Fruit fly (Drosophila melanogaster): Measurements from ENCODE around the gene CG42570.
A peak's percentile ranks its signal among the peaks of the same experiment; 100 is the strongest.

The CG42570 gene

DNA sequence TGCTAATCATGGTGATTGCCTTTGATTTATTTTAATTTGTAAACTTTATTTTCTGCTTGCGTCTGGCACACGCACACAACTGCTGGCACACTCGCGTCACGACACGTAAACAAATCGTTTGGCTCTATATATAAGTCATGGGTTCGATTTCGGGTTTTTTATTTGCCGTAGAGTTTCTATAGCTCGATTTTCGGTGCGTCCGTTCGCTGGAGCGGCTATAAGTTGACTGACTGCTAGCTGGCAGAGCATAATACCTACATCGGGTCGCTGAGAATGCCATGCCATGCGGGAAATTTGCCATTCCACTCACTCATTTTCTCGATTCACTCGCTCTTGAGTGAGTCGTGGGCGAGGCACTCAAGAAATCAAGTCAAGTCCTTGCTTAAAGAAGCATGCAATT, 10.6 kb downstream of the CG42570 start, which contains the start of gene comm (continued):
- peak; percentile 65; the same call in 1 of the 2 replicates for TF ChIP-seq ato (GFP tag; IDR thresholded peaks at IDR 0.05; ENCODE audit: partially characterized antibody)
- peak; percentile 56 for TF ChIP-seq gro (GFP tag; optimal IDR thresholded peaks at IDR 0.05)
- no peak for TF ChIP-seq Sox100B (GFP tag; optimal IDR thresholded peaks at IDR 0.05)
- peak; percentile 95 for TF ChIP-seq chm (GFP tag; IDR thresholded peaks at IDR 0.05)
- no peak for TF ChIP-seq ranshi (GFP tag; IDR thresholded peaks at IDR 0.05)
- TF ChIP-seq trem (tag; optimal IDR thresholded peaks at IDR 0.05), result peak; percentile 8
- TF ChIP-seq dpn (GFP tag; optimal IDR thresholded peaks at IDR 0.05), result no peak
- TF ChIP-seq CG11723 (GFP tag; optimal IDR thresholded peaks at IDR 0.05), result no peak
- peak; percentile 26 for TF ChIP-seq twi (tag; optimal IDR thresholded peaks at IDR 0.05)
- TF ChIP-seq ase (GFP tag; IDR thresholded peaks at IDR 0.05), result no peak
- TF ChIP-seq CG33213 (GFP tag; optimal IDR thresholded peaks at IDR 0.05), result no peak
- TF ChIP-seq Kr (GFP tag; optimal IDR thresholded peaks at IDR 0.05), result peak; percentile 9
- no peak for TF ChIP-seq Sox102F (GFP tag; optimal IDR thresholded peaks at IDR 0.05)
- TF ChIP-seq CG12942 (GFP tag; optimal IDR thresholded peaks at IDR 0.05), result no peak
- no peak for TF ChIP-seq CG2129 (GFP tag; IDR thresholded peaks at IDR 0.05; ENCODE audit: partially characterized antibody)
- peak; percentile 83 for TF ChIP-seq Opbp (GFP tag; IDR thresholded peaks at IDR 0.05; ENCODE audit: partially characterized antibody)
- TF ChIP-seq otp (GFP tag; IDR thresholded peaks at IDR 0.05), result peak; percentile 58; the same call in 2 of the 3 replicates
- TF ChIP-seq MBD-R2 (GFP tag; IDR thresholded peaks at IDR 0.05), result 0 out of 2 replicates have a peak, but pooled peaks have one; percentile 16
- peak; percentile 49; the same call in 1 of the 2 replicates for TF ChIP-seq stc (GFP tag; IDR thresholded peaks at IDR 0.05)
- TF ChIP-seq D19B (GFP tag; optimal IDR thresholded peaks at IDR 0.05), result no peak
- TF ChIP-seq fru (optimal IDR thresholded peaks at IDR 0.05), result no peak
- peak; percentile 62 for TF ChIP-seq Nf-YA (GFP tag; IDR thresholded peaks at IDR 0.05)
- TF ChIP-seq E2f1 (GFP tag; IDR thresholded peaks at IDR 0.05), result no peak
- no peak for TF ChIP-seq inv (GFP tag; IDR thresholded peaks at IDR 0.05; ENCODE audit: partially characterized antibody)
- no peak for TF ChIP-seq prd (optimal IDR thresholded peaks at IDR 0.05)
- no peak for TF ChIP-seq prd (GFP tag; IDR thresholded peaks at IDR 0.05)
- no peak for TF ChIP-seq TFAM (GFP tag; optimal IDR thresholded peaks at IDR 0.05)
- TF ChIP-seq fd102C (GFP tag; optimal IDR thresholded peaks at IDR 0.05), result peak; percentile 55
- no peak for TF ChIP-seq CG12236 (GFP tag; optimal IDR thresholded peaks at IDR 0.05)
- TF ChIP-seq Sry-β (GFP tag; optimal IDR thresholded peaks at IDR 0.05), result no peak
- TF ChIP-seq CG2199 (GFP tag; IDR thresholded peaks at IDR 0.05), result peak; percentile 91; the same call in 2 of the 3 replicates
- no peak for TF ChIP-seq Asciz (GFP tag; optimal IDR thresholded peaks at IDR 0.05)
- TF ChIP-seq z (GFP tag; IDR thresholded peaks at IDR 0.05), result peak; percentile 99
- no peak for TF ChIP-seq H15 (GFP tag; IDR thresholded peaks at IDR 0.05)
- TF ChIP-seq NfI (GFP tag; optimal IDR thresholded peaks at IDR 0.05), result peak; percentile 24
- no peak for TF ChIP-seq Sin3A (optimal IDR thresholded peaks at IDR 0.05)
- no peak for TF ChIP-seq stwl (tag; optimal IDR thresholded peaks at IDR 0.05)
- TF ChIP-seq zen (tag; optimal IDR thresholded peaks at IDR 0.05), result no peak
- TF ChIP-seq CG12104 (GFP tag; optimal IDR thresholded peaks at IDR 0.05), result no peak
- TF ChIP-seq pb (GFP tag; optimal IDR thresholded peaks at IDR 0.05), result no peak
- TF ChIP-seq Taf1 (GFP tag; IDR thresholded peaks at IDR 0.05), result no peak
- TF ChIP-seq CG17912 (GFP tag; optimal IDR thresholded peaks at IDR 0.05), result no peak
- no peak for TF ChIP-seq esg (GFP tag; conservative IDR thresholded peaks at IDR 0.05)
- no peak for TF ChIP-seq BEAF-32 (GFP tag; optimal IDR thresholded peaks at IDR 0.05)
- TF ChIP-seq Dip2 (GFP tag; IDR thresholded peaks at IDR 0.05), result no peak
- TF ChIP-seq chif (GFP tag; optimal IDR thresholded peaks at IDR 0.05), result no peak
- TF ChIP-seq YL-1 (GFP tag; optimal IDR thresholded peaks at IDR 0.05), result no peak
- peak; percentile 72; the same call in 1 of the 3 replicates for TF ChIP-seq ci (GFP tag; IDR thresholded peaks at IDR 0.05)
- TF ChIP-seq HmgD (GFP tag; optimal IDR thresholded peaks at IDR 0.05), result peak; percentile 39
- TF ChIP-seq sug (tag; optimal IDR thresholded peaks at IDR 0.05), result peak; percentile 39
- no peak for TF ChIP-seq danr (GFP tag; IDR thresholded peaks at IDR 0.05)
- TF ChIP-seq Nf-YC (tag; optimal IDR thresholded peaks at IDR 0.05), result peak; percentile 17
- TF ChIP-seq CG18262 (tag; optimal IDR thresholded peaks at IDR 0.05), result peak; percentile 25
